Fruit fly (Drosophila melanogaster) ovary, adult (tissue): Measurements from ENCODE around the gene RhoGAP5A.

Experiments
- CG17801 ChIP-seq: fragments of 200-800 bp; optimal IDR thresholded peaks from 2 replicates; lab custom pipeline; 2019; ENCODE audit warnings: missing biosample characterization, mild to moderate bottlenecking, missing genetic modification characterization, moderate library complexity; ENCODE audit not compliant: partially characterized antibody

Gene RhoGAP5A

dm6 chrX:5618562-5618961 lies at the start of gene RhoGAP5A:
Gene RhoGAP5A (minus strand): TSS chrX:5618806.
- no peak for TF ChIP-seq CG17801 (GFP tag; lab: Kevin White, UChicago)

- peak; percentile 25 for TF ChIP-seq CG17801 (GFP tag; lab: Kevin White, UChicago)
Measured at dm6 chrX:5665902-5666301, 47.3 kb upstream of the RhoGAP5A start, which contains the start of the genes Sirt4 and CG4119. Gene Sirt4 (minus strand): TSS chrX:5665940. Gene CG4119 (plus strand): TSS chrX:5666052.

- TF ChIP-seq CG17801 (GFP tag; lab: Kevin White, UChicago), result no peak
Measured at dm6 chrX:5664222-5664621, 45.6 kb upstream of the RhoGAP5A start.

dm6 chrX:5662761-5663160 lies 44.2 kb upstream of the RhoGAP5A start, which contains the start of gene OtopLc:
Gene OtopLc (minus strand): TSS chrX:5662861.
- no peak for TF ChIP-seq CG17801 (GFP tag; lab: Kevin White, UChicago)

- TF ChIP-seq CG17801 (GFP tag; lab: Kevin White, UChicago), result no peak
Measured at dm6 chrX:5661971-5662370, 43.4 kb upstream of the RhoGAP5A start.

- no peak for TF ChIP-seq CG17801 (GFP tag; lab: Kevin White, UChicago)
Measured at dm6 chrX:5649998-5650397, 31.4 kb upstream of the RhoGAP5A start.

dm6 chrX:5649387-5649786 lies 30.8 kb upstream of the RhoGAP5A start:
- TF ChIP-seq CG17801 (GFP tag; lab: Kevin White, UChicago), result no peak

dm6 chrX:5648437-5648959 lies 29.9 kb upstream of the RhoGAP5A start, which contains the start of gene OtopLa:
Gene OtopLa (minus strand): TSS chrX:5648487.
- TF ChIP-seq CG17801 (GFP tag; lab: Kevin White, UChicago), result no peak

- TF ChIP-seq CG17801 (GFP tag; lab: Kevin White, UChicago), result no peak
Measured at dm6 chrX:5646228-5646627, 27.6 kb upstream of the RhoGAP5A start.

dm6 chrX:5639083-5639482 lies 20.5 kb upstream of the RhoGAP5A start:
- TF ChIP-seq CG17801 (GFP tag; lab: Kevin White, UChicago), result no peak

dm6 chrX:5638588-5638987 lies 20.0 kb upstream of the RhoGAP5A start:
- no peak for TF ChIP-seq CG17801 (GFP tag; lab: Kevin White, UChicago)

- no peak for TF ChIP-seq CG17801 (GFP tag; lab: Kevin White, UChicago)
Measured at dm6 chrX:5637543-5637942, 18.9 kb upstream of the RhoGAP5A start.

dm6 chrX:5636529-5637099 lies 18.0 kb upstream of the RhoGAP5A start:
- no peak for TF ChIP-seq CG17801 (GFP tag; lab: Kevin White, UChicago)

dm6 chrX:5634714-5635113 lies 16.1 kb upstream of the RhoGAP5A start:
- no peak for TF ChIP-seq CG17801 (GFP tag; lab: Kevin White, UChicago)

dm6 chrX:5621893-5622803 lies 3.5 kb upstream of the RhoGAP5A start, which contains the start of the genes Mlc-c and Pop1:
Gene Mlc-c (minus strand): TSS chrX:5622539.
Gene Pop1 (plus strand): TSS chrX:5622648.
- TF ChIP-seq CG17801 (GFP tag; lab: Kevin White, UChicago), result peak; percentile 21
